Fruit fly (Drosophila melanogaster): ENCODE results near the gene CG12985.

Gene CG12985

DNA sequence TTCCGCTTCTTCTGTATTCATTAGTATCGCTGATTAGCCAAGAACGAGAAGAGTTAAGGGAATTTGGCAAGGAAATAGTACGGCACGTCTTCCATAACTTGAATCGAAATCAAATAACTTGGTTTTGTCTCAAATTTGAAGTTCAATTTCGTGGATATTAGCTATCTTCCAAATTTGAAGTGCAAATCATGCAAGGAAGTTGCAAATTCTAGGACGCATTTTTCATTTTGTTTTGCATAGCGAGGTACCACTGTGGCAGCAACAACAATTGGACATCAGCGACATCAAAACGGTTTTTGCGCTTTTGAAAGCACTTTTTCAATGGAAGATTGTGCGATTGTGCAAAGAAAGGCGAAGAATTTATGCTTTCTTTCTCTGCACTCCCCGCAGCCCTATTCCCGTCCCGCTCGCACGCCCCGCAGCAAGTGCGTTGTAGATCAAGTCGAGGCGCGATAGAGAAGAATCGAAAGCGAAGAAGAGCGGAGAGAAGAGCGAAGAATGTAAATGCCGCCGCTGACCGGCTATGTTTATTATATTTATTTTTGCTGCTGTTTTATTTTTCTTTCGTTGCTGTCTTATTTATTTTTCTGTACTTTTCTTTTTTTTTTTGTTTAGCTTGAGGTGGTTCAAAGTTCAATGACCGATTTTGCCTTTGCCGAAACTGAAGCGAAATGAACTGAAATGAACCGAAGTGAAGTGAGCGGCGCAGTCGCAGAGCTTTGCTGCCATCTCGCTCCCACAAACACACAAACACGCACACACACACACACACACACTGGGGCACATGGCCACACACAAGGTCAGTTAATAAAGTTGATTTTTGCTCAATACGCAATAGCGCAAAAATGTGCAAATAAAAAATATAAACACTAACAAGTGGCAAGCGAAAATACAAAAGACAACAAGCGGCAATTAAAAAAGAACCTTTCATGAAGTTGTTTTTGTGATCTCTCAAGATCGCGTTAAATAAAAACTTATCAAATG lies 2.1 kb upstream of the CG12985 start (continued):
- TF ChIP-seq btn (GFP tag; optimal IDR thresholded peaks at IDR 0.05) (no peak), vfl (GFP tag; optimal IDR thresholded peaks at IDR 0.05) (peak; percentile 28), CG17802 (tag; optimal IDR thresholded peaks at IDR 0.05) (no peak), CG13287 (GFP tag; IDR thresholded peaks at IDR 0.05; ENCODE audit: partially characterized antibody) (no peak), oc (tag; optimal IDR thresholded peaks at IDR 0.05) (no peak), CG8765 (GFP tag; IDR thresholded peaks at IDR 0.05) (peak; percentile 25; the same call in 1 of the 2 replicates), Abd-B (GFP tag; optimal IDR thresholded peaks at IDR 0.05) (peak; percentile 32), CG9727 (GFP tag; optimal IDR thresholded peaks at IDR 0.05) (peak; percentile 36), CG11247 (GFP tag; IDR thresholded peaks at IDR 0.05) (peak; percentile 44; the same call in 1 of the 2 replicates), dpn (GFP tag; optimal IDR thresholded peaks at IDR 0.05) (peak; percentile 49 to 62), danr (GFP tag; IDR thresholded peaks at IDR 0.05) (peak; percentile 36; the same call in 1 of the 2 replicates), lbe (GFP tag; optimal IDR thresholded peaks at IDR 0.05) (peak; percentile 31), CG8944 (GFP tag; optimal IDR thresholded peaks at IDR 0.05) (peak; percentile 43), B-H2 (GFP tag; optimal IDR thresholded peaks at IDR 0.05) (no peak), CG6689 (GFP tag; IDR thresholded peaks at IDR 0.05) (no peak), pan (optimal IDR thresholded peaks at IDR 0.05) (no peak), pan (GFP tag; optimal IDR thresholded peaks at IDR 0.05 in 1 of 2, IDR thresholded peaks at IDR 0.05 in 1 of 2) (peak in 1 of 2 experiments; percentile 59), Gug (GFP tag; IDR thresholded peaks at IDR 0.05) (peak; percentile 66; the same call in 3 of the 4 replicates), Dek (tag; optimal IDR thresholded peaks at IDR 0.05) (peak; percentile 20), HmgD (GFP tag; optimal IDR thresholded peaks at IDR 0.05) (no peak), Dbx (GFP tag; IDR thresholded peaks at IDR 0.05) (peak; percentile 72; the same call in 2 of the 3 replicates), CG4424 (GFP tag; optimal IDR thresholded peaks at IDR 0.05) (peak; percentile 33), chm (GFP tag; IDR thresholded peaks at IDR 0.05) (0 out of 2 replicates have a peak, but pooled peaks have one; percentile 13), CG10209 (GFP tag; optimal IDR thresholded peaks at IDR 0.05) (peak; percentile 49), CG7839 (tag; optimal IDR thresholded peaks at IDR 0.05) (peak; percentile 69), Max (GFP tag; optimal IDR thresholded peaks at IDR 0.05) (no peak), fd96Cb (tag; optimal IDR thresholded peaks at IDR 0.05) (peak; percentile 37), Pdp1 (GFP tag; optimal IDR thresholded peaks at IDR 0.05) (peak; percentile 31 to 39), CG10267 (tag; optimal IDR thresholded peaks at IDR 0.05) (no peak), CG18262 (tag; optimal IDR thresholded peaks at IDR 0.05) (peak; percentile 22), sqz (GFP tag; optimal IDR thresholded peaks at IDR 0.05) (no peak), NfI (GFP tag; optimal IDR thresholded peaks at IDR 0.05) (peak; percentile 51), CG11398 (GFP tag; optimal IDR thresholded peaks at IDR 0.05) (no peak), CG7987 (GFP tag; optimal IDR thresholded peaks at IDR 0.05) (no peak), pb (GFP tag; optimal IDR thresholded peaks at IDR 0.05) (peak; percentile 2), ab (GFP tag; optimal IDR thresholded peaks at IDR 0.05) (no peak), CG31224 (GFP tag; IDR thresholded peaks at IDR 0.05) (peak; percentile 46; the same call in 1 of the 2 replicates), wdn (GFP tag; IDR thresholded peaks at IDR 0.05) (no peak), jumu (GFP tag; optimal IDR thresholded peaks at IDR 0.05) (peak; percentile 28), gfzf (GFP tag; optimal IDR thresholded peaks at IDR 0.05) (no peak), CG17912 (GFP tag; optimal IDR thresholded peaks at IDR 0.05) (no peak), Xrp1 (GFP tag; IDR thresholded peaks at IDR 0.05) (no peak), CG3995 (GFP tag; optimal IDR thresholded peaks at IDR 0.05) (peak; percentile 62), CG6175 (GFP tag; IDR thresholded peaks at IDR 0.05) (0 out of 3 replicates have a peak, but pooled peaks have one; percentile 44), Oli (tag; optimal IDR thresholded peaks at IDR 0.05) (peak; percentile 62), kni (GFP tag; optimal IDR thresholded peaks at IDR 0.05) (no peak), CG7786 (GFP tag; optimal IDR thresholded peaks at IDR 0.05) (peak; percentile 72), CG11504 (tag; optimal IDR thresholded peaks at IDR 0.05) (peak; percentile 68)

Measured in whole organism, embryonic.